Worm (Caenorhabditis elegans): Measurements from ENCODE around the gene F59B1.10.

DNA sequence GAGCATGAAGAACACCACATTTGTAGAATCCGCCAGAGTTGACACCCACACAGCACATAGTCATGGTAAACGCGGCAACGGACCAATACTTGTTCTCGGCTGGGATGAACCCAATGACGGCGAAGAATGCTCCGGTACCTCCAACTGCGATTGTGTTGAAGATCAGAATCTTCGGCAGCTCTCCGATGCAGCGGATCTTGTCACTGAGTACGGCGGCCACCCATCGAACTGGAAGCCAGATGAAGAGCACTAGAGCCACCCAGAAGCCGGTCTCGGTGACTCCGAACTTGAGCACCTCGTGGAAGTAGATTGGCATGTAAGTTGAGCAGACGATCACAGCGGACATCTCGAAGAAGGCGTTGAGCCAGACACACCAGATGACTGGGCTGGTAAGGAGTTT lies 34.7 kb downstream of the F59B1.10 start:
- TF ChIP-seq Y53F4B.3 (GFP tag; IDR thresholded peaks at IDR 0.05) (no peak), B0019.2 (GFP tag; conservative IDR thresholded peaks at IDR 0.05) (no peak), F10E7.11 (tag; optimal IDR thresholded peaks at IDR 0.05) (no peak), ets-4 (GFP tag; optimal IDR thresholded peaks at IDR 0.05) (no peak)
